Fruit fly (Drosophila melanogaster): ENCODE measurements around the gene Nlp.

Nlp gene

DNA sequence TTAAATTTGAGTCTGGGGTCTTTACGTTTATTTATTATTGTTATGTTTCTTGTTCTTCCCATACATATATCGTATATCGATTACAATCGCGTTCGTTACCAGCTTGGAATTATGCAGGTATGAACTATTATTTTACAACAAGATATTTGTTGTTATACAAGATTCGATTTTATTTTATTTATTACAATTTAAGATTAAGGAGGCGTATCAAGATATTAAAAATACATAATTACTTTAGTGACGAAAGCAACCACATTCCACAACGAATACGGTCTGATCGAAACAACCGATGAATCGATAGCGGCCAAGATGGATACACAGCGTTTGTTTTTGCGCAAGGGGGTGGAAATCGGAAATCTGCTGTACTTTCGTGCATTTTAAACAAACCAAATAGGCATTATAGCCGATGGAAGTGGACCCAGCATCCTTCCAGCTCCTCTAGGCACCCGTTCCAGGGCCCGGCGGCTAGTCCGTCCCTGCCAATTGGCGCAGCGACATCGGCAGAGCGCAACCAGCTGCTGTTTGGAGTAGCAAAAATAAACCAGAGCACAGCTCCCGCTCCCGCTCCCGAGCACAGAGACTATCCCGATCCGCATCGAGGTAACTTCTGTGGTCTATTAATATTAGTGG, 6.9 kb upstream of the Nlp start, which contains the start of the genes CG15525 and CG11504:
Gene CG15525 (minus strand): TSS at position 70 of the 630 bp plus-strand sequence.
Gene CG11504 (plus strand): TSS at position 294 of the 630 bp plus-strand sequence.
- TF ChIP-seq CG4820 (GFP tag; optimal IDR thresholded peaks at IDR 0.05), result peak; percentile 37
- peak; percentile 5 for TF ChIP-seq CG13123 (GFP tag; optimal IDR thresholded peaks at IDR 0.05)
- TF ChIP-seq CG34224 (GFP tag; IDR thresholded peaks at IDR 0.05; ENCODE audit: partially characterized antibody), result peak; percentile 93
- TF ChIP-seq gro (GFP tag; optimal IDR thresholded peaks at IDR 0.05), result peak; percentile 53
- peak; percentile 21; the same call in 1 of the 2 replicates for TF ChIP-seq H2.0 (GFP tag; IDR thresholded peaks at IDR 0.05)
- TF ChIP-seq exex (tag; optimal IDR thresholded peaks at IDR 0.05), result no peak
- no peak for TF ChIP-seq maf-S (GFP tag; optimal IDR thresholded peaks at IDR 0.05)
- peak; percentile 72 for TF ChIP-seq CG14710 (tag; optimal IDR thresholded peaks at IDR 0.05)
- no peak for TF ChIP-seq CG2712 (tag; optimal IDR thresholded peaks at IDR 0.05)
- no peak for TF ChIP-seq dmrt99B (tag; optimal IDR thresholded peaks at IDR 0.05)
- no peak for TF ChIP-seq sd (tag; optimal IDR thresholded peaks at IDR 0.05)
- peak; percentile 96 for TF ChIP-seq sens (GFP tag)
- TF ChIP-seq CG32772 (GFP tag; IDR thresholded peaks at IDR 0.05), result peak; percentile 73
- TF ChIP-seq yki (optimal IDR thresholded peaks at IDR 0.05), result no peak
- peak; percentile 71; the same call in 1 of the 2 replicates for TF ChIP-seq ato (GFP tag; IDR thresholded peaks at IDR 0.05; ENCODE audit: partially characterized antibody)
- TF ChIP-seq corto (GFP tag; optimal IDR thresholded peaks at IDR 0.05), result no peak
- TF ChIP-seq insv (GFP tag; optimal IDR thresholded peaks at IDR 0.05), result peak in 1 of 2 experiments; percentile 7
- TF ChIP-seq CG10462 (GFP tag; optimal IDR thresholded peaks at IDR 0.05), result no peak
- peak; percentile 78 for TF ChIP-seq CG2129 (GFP tag; IDR thresholded peaks at IDR 0.05; ENCODE audit: partially characterized antibody)
- no peak for TF ChIP-seq so (GFP tag; IDR thresholded peaks at IDR 0.05)
- no peak for TF ChIP-seq schlank (tag; optimal IDR thresholded peaks at IDR 0.05)
- TF ChIP-seq CG8478 (optimal IDR thresholded peaks at IDR 0.05), result no peak
- TF ChIP-seq zfh2 (GFP tag; optimal IDR thresholded peaks at IDR 0.05), result peak; percentile 56
- peak; percentile 53 for TF ChIP-seq Camta (GFP tag; optimal IDR thresholded peaks at IDR 0.05)
- TF ChIP-seq D19B (GFP tag; optimal IDR thresholded peaks at IDR 0.05), result no peak
- peak; percentile 84 for TF ChIP-seq CG9932 (GFP tag; IDR thresholded peaks at IDR 0.05)
- no peak for TF ChIP-seq CG6765 (GFP tag; optimal IDR thresholded peaks at IDR 0.05)
- TF ChIP-seq salm (tag; optimal IDR thresholded peaks at IDR 0.05), result no peak
- TF ChIP-seq ase (GFP tag; IDR thresholded peaks at IDR 0.05), result peak; percentile 43; the same call in 1 of the 3 replicates
- TF ChIP-seq CG16813 (GFP tag; IDR thresholded peaks at IDR 0.05; ENCODE audit: partially characterized antibody), result peak; percentile 91
- TF ChIP-seq CG30403 (GFP tag; optimal IDR thresholded peaks at IDR 0.05), result peak; percentile 71
- TF ChIP-seq Ets65A (GFP tag), result peak; percentile 96
- TF ChIP-seq CG17359 (tag; optimal IDR thresholded peaks at IDR 0.05), result peak; percentile 45
- TF ChIP-seq Doc2 (GFP tag; IDR thresholded peaks at IDR 0.05), result no peak
- TF ChIP-seq stwl (tag; optimal IDR thresholded peaks at IDR 0.05), result peak; percentile 69
- TF ChIP-seq CHES-1-like (GFP tag; optimal IDR thresholded peaks at IDR 0.05), result peak; percentile 64
- TF ChIP-seq eyg (GFP tag; optimal IDR thresholded peaks at IDR 0.05), result no peak
- TF ChIP-seq pnt (GFP tag; optimal IDR thresholded peaks at IDR 0.05), result peak; percentile 24
- peak; percentile 81 for TF ChIP-seq crol (GFP tag; IDR thresholded peaks at IDR 0.05)
- no peak for TF ChIP-seq bcd (GFP tag; optimal IDR thresholded peaks at IDR 0.05)
- no peak for TF ChIP-seq Sox102F (GFP tag; optimal IDR thresholded peaks at IDR 0.05)
- peak; percentile 47 for TF ChIP-seq chn (GFP tag; optimal IDR thresholded peaks at IDR 0.05)
- peak; percentile 46 for TF ChIP-seq ems (GFP tag; optimal IDR thresholded peaks at IDR 0.05)
- peak; percentile 24; the same call in 1 of the 2 replicates for TF ChIP-seq CG4730 (GFP tag; IDR thresholded peaks at IDR 0.05)
- peak; percentile 63 for TF ChIP-seq pzg (GFP tag; optimal IDR thresholded peaks at IDR 0.05)
- peak; percentile 80 for TF ChIP-seq sisA (GFP tag; IDR thresholded peaks at IDR 0.05)
- TF ChIP-seq CG10565 (GFP tag; optimal IDR thresholded peaks at IDR 0.05), result no peak
- TF ChIP-seq nerfin-1 (tag; optimal IDR thresholded peaks at IDR 0.05), result peak; percentile 46
- TF ChIP-seq pan (optimal IDR thresholded peaks at IDR 0.05), result no peak
- TF ChIP-seq pan (GFP tag; optimal IDR thresholded peaks at IDR 0.05 in 1 of 2, IDR thresholded peaks at IDR 0.05 in 1 of 2), result no peak
- TF ChIP-seq CG30431 (GFP tag; optimal IDR thresholded peaks at IDR 0.05), result no peak

Data from whole organism, embryonic.